Fruit fly (Drosophila melanogaster) S2 (cell line): ENCODE results near the gene Nazo.

ENCODE experiments used
- CG8478 ChIP-seq: fragments of >200 bp; optimal IDR thresholded peaks from 2 replicates; lab custom pipeline; 2018
- CTCF ChIP-seq, 2 experiments: fragments of >200 bp; optimal IDR thresholded peaks; 2 replicates each; lab custom pipeline; 2018

DNA sequence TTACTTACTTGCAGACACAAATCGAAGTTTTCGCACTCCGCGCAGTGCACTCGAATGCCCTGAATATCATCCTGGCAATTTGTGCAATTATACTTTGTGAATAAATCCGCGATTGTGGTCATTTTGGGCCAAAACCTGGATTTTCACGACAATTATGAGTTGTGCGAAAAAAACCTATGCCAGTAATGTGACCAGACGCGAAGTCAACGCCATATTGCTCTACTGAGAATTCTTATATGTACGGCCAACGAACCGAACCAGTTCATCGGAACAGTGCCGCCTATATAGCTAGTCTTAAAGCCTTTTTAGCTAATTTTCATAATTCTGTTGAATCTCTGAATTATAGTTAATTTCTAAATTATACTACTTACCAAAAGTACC, 47.4 kb upstream of the Nazo start, which contains the start of gene Ada2b:
- peak in 1 of 2 experiments; percentile 27 for TF ChIP-seq CTCF (optimal IDR thresholded peaks at IDR 0.05; lab: Kevin White, UChicago)
- no peak for TF ChIP-seq CG8478 (lab: Kevin White, UChicago)
